Worm (Caenorhabditis elegans): Measurements from ENCODE around the gene F15B9.10.

Gene F15B9.10

ce11 chrV:12999559-12999958, 9.2 kb downstream of the F15B9.10 start, which contains the start of gene far-4:
Gene far-4 (minus strand): TSS chrV:12999659.
- TF ChIP-seq nhr-237 (tag; optimal IDR thresholded peaks at IDR 0.05): no peak
- no peak for TF ChIP-seq sox-4 (tag; optimal IDR thresholded peaks at IDR 0.05)
- no peak for TF ChIP-seq mab-9 (GFP tag; IDR thresholded peaks at IDR 0.05)

- TF ChIP-seq lin-14 (GFP tag; optimal IDR thresholded peaks at IDR 0.05): no peak
- no peak for TF ChIP-seq elt-3 (tag; optimal IDR thresholded peaks at IDR 0.05)
- TF ChIP-seq dpl-1 (GFP tag; optimal IDR thresholded peaks at IDR 0.05): no peak
- no peak for TF ChIP-seq lsy-2 (tag; optimal IDR thresholded peaks at IDR 0.05)
- no peak for TF ChIP-seq unc-86 (tag; optimal IDR thresholded peaks at IDR 0.05)
- no peak for TF ChIP-seq efl-1 (optimal IDR thresholded peaks at IDR 0.05)
- TF ChIP-seq efl-1 (GFP tag; optimal IDR thresholded peaks at IDR 0.05 in 1 of 2): no peak
- no peak for TF ChIP-seq egl-27 (tag; optimal IDR thresholded peaks at IDR 0.05)
- no peak for TF ChIP-seq mdl-1 (tag; optimal IDR thresholded peaks at IDR 0.05)
- no peak for TF ChIP-seq vab-15 (tag; optimal IDR thresholded peaks at IDR 0.05)
- no peak for TF ChIP-seq xbp-1 (tag; optimal IDR thresholded peaks at IDR 0.05)
- no peak for TF ChIP-seq unc-130 (tag; optimal IDR thresholded peaks at IDR 0.05)
- TF ChIP-seq nhr-84 (tag; optimal IDR thresholded peaks at IDR 0.05): no peak
- no peak for TF ChIP-seq lin-15B (tag; optimal IDR thresholded peaks at IDR 0.05)
- TF ChIP-seq lin-39 (tag; optimal IDR thresholded peaks at IDR 0.05): no peak
- no peak for TF ChIP-seq ceh-63 (GFP tag; optimal IDR thresholded peaks at IDR 0.05)
Observed at ce11 chrV:12997422-12997821, 11.3 kb downstream of the F15B9.10 start, which contains the start of gene far-3. Gene far-3 (minus strand): TSS chrV:12997522.

ce11 chrV:12995269-12995668, 13.5 kb downstream of the F15B9.10 start, which contains the start of gene far-5:
Gene far-5 (plus strand): TSS chrV:12995569.
- TF ChIP-seq snu-23 (GFP tag; optimal IDR thresholded peaks at IDR 0.05): no peak
- TF ChIP-seq sptf-1 (tag; optimal IDR thresholded peaks at IDR 0.05): no peak
- TF ChIP-seq blmp-1 (tag; optimal IDR thresholded peaks at IDR 0.05): peak; percentile 30
- TF ChIP-seq elt-3 (tag; optimal IDR thresholded peaks at IDR 0.05): peak in 1 of 6 experiments; percentile 29

ce11 chrV:12992891-12993290, 15.8 kb downstream of the F15B9.10 start, which contains the start of the genes F15B9.11 and dsl-7:
Gene F15B9.11 (minus strand): TSS chrV:12992895.
Gene dsl-7 (plus strand): TSS chrV:12993150.
- TF ChIP-seq hlh-17 (GFP tag; optimal IDR thresholded peaks at IDR 0.05; ENCODE audit: borderline replicate concordance): no peak
- no peak for TF ChIP-seq hpl-2 (GFP tag; optimal IDR thresholded peaks at IDR 0.05)
- TF ChIP-seq nhr-85 (tag): peak; percentile 82
- TF ChIP-seq fkh-10 (GFP tag; optimal IDR thresholded peaks at IDR 0.05): no peak
- no peak for TF ChIP-seq ceh-82 (tag; optimal IDR thresholded peaks at IDR 0.05)
- no peak for TF ChIP-seq unc-30 (tag; optimal IDR thresholded peaks at IDR 0.05)
- no peak for TF ChIP-seq mef-2 (tag; optimal IDR thresholded peaks at IDR 0.05)
- no peak for TF ChIP-seq C34B4.2 (tag; optimal IDR thresholded peaks at IDR 0.05)
- TF ChIP-seq skn-1 (tag; optimal IDR thresholded peaks at IDR 0.05): no peak
- no peak for TF ChIP-seq fos-1 (tag; optimal IDR thresholded peaks at IDR 0.05)
- TF ChIP-seq ets-5 (GFP tag; IDR thresholded peaks at IDR 0.05): no peak
- no peak for TF ChIP-seq egl-13 (tag; optimal IDR thresholded peaks at IDR 0.05)
- peak; percentile 60 for TF ChIP-seq lin-14 (GFP tag; optimal IDR thresholded peaks at IDR 0.05)
- no peak for TF ChIP-seq lin-39 (tag; optimal IDR thresholded peaks at IDR 0.05)
- TF ChIP-seq zip-4 (GFP tag; optimal IDR thresholded peaks at IDR 0.05): no peak
- TF ChIP-seq lsy-2 (tag; optimal IDR thresholded peaks at IDR 0.05): no peak
- TF ChIP-seq lin-35 (GFP tag; optimal IDR thresholded peaks at IDR 0.05): no peak
- no peak for TF ChIP-seq lin-15B (tag; optimal IDR thresholded peaks at IDR 0.05)
- TF ChIP-seq grh-1 (GFP tag; IDR thresholded peaks at IDR 0.05): 0 out of 2 replicates have a peak, but pooled peaks have one; percentile 45
- TF ChIP-seq alr-1 (tag; optimal IDR thresholded peaks at IDR 0.05; ENCODE audit: borderline replicate concordance): no peak
- no peak for TF ChIP-seq sptf-1 (tag; optimal IDR thresholded peaks at IDR 0.05)
- TF ChIP-seq efl-1 (optimal IDR thresholded peaks at IDR 0.05): no peak
- no peak for TF ChIP-seq efl-1 (GFP tag; optimal IDR thresholded peaks at IDR 0.05 in 1 of 2)
- no peak for TF ChIP-seq dsc-1 (tag; optimal IDR thresholded peaks at IDR 0.05)
- no peak for TF ChIP-seq ceh-63 (GFP tag; optimal IDR thresholded peaks at IDR 0.05)
- TF ChIP-seq pag-3 (tag; optimal IDR thresholded peaks at IDR 0.05; ENCODE audit: borderline replicate concordance, insufficient read depth): no peak
- no peak for TF ChIP-seq ceh-8 (GFP tag; optimal IDR thresholded peaks at IDR 0.05)
- no peak for TF ChIP-seq nhr-11 (tag; optimal IDR thresholded peaks at IDR 0.05)
- no peak for TF ChIP-seq isw-1 (GFP tag; IDR thresholded peaks at IDR 0.05)
- TF ChIP-seq tbx-2 (tag; optimal IDR thresholded peaks at IDR 0.05): no peak
- TF ChIP-seq dpl-1 (GFP tag; optimal IDR thresholded peaks at IDR 0.05): no peak
- no peak for TF ChIP-seq rnt-1 (tag; optimal IDR thresholded peaks at IDR 0.05)
- TF ChIP-seq blmp-1 (tag; optimal IDR thresholded peaks at IDR 0.05): peak; percentile 18
- TF ChIP-seq nhr-47 (tag; optimal IDR thresholded peaks at IDR 0.05): no peak
- TF ChIP-seq nhr-84 (tag; optimal IDR thresholded peaks at IDR 0.05): no peak
